Worm (Caenorhabditis elegans) whole organism, L2 larva: ENCODE results near the gene atg-18.

Experiments used
- F13H6.1 ChIP-seq: sonication (generic microtip); optimal IDR thresholded peaks from 2 replicates; lab custom pipeline; 2016; ENCODE audit warnings: missing genetic modification characterization, missing compliant biosample characterization
- alr-1 ChIP-seq: fragments of 150-350 bp; optimal IDR thresholded peaks from 2 replicates; lab custom pipeline; 2014; ENCODE audit warnings: missing biosample characterization, missing genetic modification characterization
- aly-2 ChIP-seq: fragments of 150-350 bp; optimal IDR thresholded peaks from 2 replicates; lab custom pipeline; 2014; ENCODE audit warnings: missing biosample characterization, missing genetic modification characterization
- ama-1 ChIP-seq: fragments of 150-350 bp; optimal IDR thresholded peaks from 2 replicates; lab custom pipeline; 2018; ENCODE audit warnings: inconsistent platforms
- blmp-1 ChIP-seq: sonication (generic microtip); optimal IDR thresholded peaks from 2 replicates; lab custom pipeline; 2017; ENCODE audit warnings: missing genetic modification characterization, mild to moderate bottlenecking, missing compliant biosample characterization, antibody characterized with exemption, moderate library complexity; ENCODE audit not compliant: insufficient read depth
- crh-2 ChIP-seq: sonication (generic microtip); optimal IDR thresholded peaks from 2 replicates; lab custom pipeline; 2017; ENCODE audit warnings: missing biosample characterization, missing genetic modification characterization
- egl-27 ChIP-seq: sonication (generic microtip); optimal IDR thresholded peaks from 3 replicates; lab custom pipeline; 2017; ENCODE audit warnings: missing biosample characterization, missing genetic modification reagents, missing genetic modification characterization
- elt-1 ChIP-seq: fragments of 150-350 bp; optimal IDR thresholded peaks from 2 replicates; lab custom pipeline; 2014; ENCODE audit warnings: missing biosample characterization, missing genetic modification characterization
- elt-3 ChIP-seq: sonication (generic microtip); optimal IDR thresholded peaks from 2 replicates; lab custom pipeline; 2017; ENCODE audit warnings: missing biosample characterization, missing genetic modification characterization
- fos-1 ChIP-seq: fragments of 150-350 bp; optimal IDR thresholded peaks from 2 replicates; lab custom pipeline; 2014; ENCODE audit warnings: missing biosample characterization, missing genetic modification characterization
- lin-11 ChIP-seq: fragments of 150-350 bp; sonication (generic microtip); optimal IDR thresholded peaks from 2 replicates; lab custom pipeline; 2014; ENCODE audit warnings: missing biosample characterization, missing genetic modification characterization, inconsistent platforms, mixed read lengths
- lsy-2 ChIP-seq, 2 experiments: fragments of 150-350 bp in 1 of 2; sonication (generic microtip) in 1 of 2; optimal IDR thresholded peaks; 2 replicates each; lab custom pipeline; 2014 to 2017; ENCODE audit warnings: missing biosample characterization in 2 of 2, missing genetic modification characterization in 2 of 2
- mab-5 ChIP-seq: fragments of 150-350 bp; optimal IDR thresholded peaks from 2 replicates; lab custom pipeline; 2014; ENCODE audit warnings: missing biosample characterization, missing genetic modification characterization
- mdl-1 ChIP-seq, 2 experiments: fragments of 150-350 bp in 1 of 2; sonication (generic microtip) in 1 of 2; optimal IDR thresholded peaks; 2 replicates each; lab custom pipeline; 2017; ENCODE audit warnings: missing biosample characterization in 2 of 2, missing genetic modification characterization in 2 of 2
- nhr-11 ChIP-seq: fragments of 150-350 bp; optimal IDR thresholded peaks from 2 replicates; lab custom pipeline; 2014; ENCODE audit warnings: missing biosample characterization, missing genetic modification characterization
- nhr-21 ChIP-seq: fragments of 150-350 bp; optimal IDR thresholded peaks from 2 replicates; lab custom pipeline; 2014; ENCODE audit warnings: missing biosample characterization, missing genetic modification characterization
- nhr-23 ChIP-seq: fragments of 150-350 bp; optimal IDR thresholded peaks from 2 replicates; lab custom pipeline; 2014; ENCODE audit warnings: missing biosample characterization, missing genetic modification reagents, missing genetic modification characterization
- nhr-237 ChIP-seq: fragments of 150-350 bp; optimal IDR thresholded peaks from 2 replicates; lab custom pipeline; 2014; ENCODE audit warnings: missing biosample characterization, missing genetic modification characterization
- nhr-25 ChIP-seq: fragments of 150-350 bp; sonication (generic microtip); optimal IDR thresholded peaks from 3 replicates; lab custom pipeline; 2014; ENCODE audit warnings: missing biosample characterization, missing genetic modification characterization
- peb-1 ChIP-seq: fragments of 150-350 bp; optimal IDR thresholded peaks from 2 replicates; lab custom pipeline; 2014; ENCODE audit warnings: missing biosample characterization, missing genetic modification characterization
- skn-1 ChIP-seq: sonication (generic microtip); optimal IDR thresholded peaks from 2 replicates; lab custom pipeline; 2017; ENCODE audit warnings: missing biosample characterization, missing genetic modification characterization
- sma-3 ChIP-seq: sonication (generic microtip); optimal IDR thresholded peaks from 2 replicates; lab custom pipeline; 2016; ENCODE audit warnings: missing genetic modification reagents, missing genetic modification characterization, missing compliant biosample characterization
- sma-9 ChIP-seq, 2 experiments: fragments of 150-350 bp in 1 of 2; sonication (generic microtip) in 1 of 2; optimal IDR thresholded peaks; 2 replicates each; lab custom pipeline; 2014 to 2016; ENCODE audit warnings: missing genetic modification characterization in 2 of 2, mild to moderate bottlenecking in 1 of 2, missing biosample characterization in 1 of 2, missing compliant biosample characterization in 1 of 2, missing genetic modification reagents in 1 of 2, moderate library complexity in 1 of 2
- snpc-4 ChIP-seq: fragments of 150-350 bp; optimal IDR thresholded peaks from 2 replicates; lab custom pipeline; 2014; ENCODE audit warnings: missing biosample characterization, missing genetic modification characterization
- unc-62 ChIP-seq: fragments of 150-350 bp; optimal IDR thresholded peaks from 2 replicates; lab custom pipeline; 2014; ENCODE audit warnings: missing biosample characterization, missing genetic modification reagents, missing genetic modification characterization
- ztf-1 ChIP-seq: fragments of 200-800 bp; sonication (Bioruptor generic); conservative IDR thresholded peaks from 2 replicates; pipeline ENCODE4 v1.3.6; 2022; ENCODE audit warnings: missing genetic modification characterization, missing compliant biosample characterization
- ztf-11 ChIP-seq: sonication (generic microtip); optimal IDR thresholded peaks from 2 replicates; lab custom pipeline; 2017; ENCODE audit warnings: missing biosample characterization, missing genetic modification characterization
- ztf-4 ChIP-seq: fragments of 150-350 bp; optimal IDR thresholded peaks from 2 replicates; lab custom pipeline; 2014; ENCODE audit warnings: missing biosample characterization, missing genetic modification characterization

atg-18 gene

ce11 chrV:8651007-8651711 is 20.0 kb upstream of the atg-18 start (continued):
- TF ChIP-seq sma-9 (GFP tag; optimal IDR thresholded peaks at IDR 0.05; lab: Kevin White, UChicago) (peak; percentile 87), sma-9 (tag; optimal IDR thresholded peaks at IDR 0.05; lab: Kevin White, UChicago) (no peak), alr-1 (tag; lab: Kevin White, UChicago) (no peak), lsy-2 (tag; optimal IDR thresholded peaks at IDR 0.05; lab: Kevin White, UChicago) (peak in 1 of 2 experiments; percentile 1)

DNA sequence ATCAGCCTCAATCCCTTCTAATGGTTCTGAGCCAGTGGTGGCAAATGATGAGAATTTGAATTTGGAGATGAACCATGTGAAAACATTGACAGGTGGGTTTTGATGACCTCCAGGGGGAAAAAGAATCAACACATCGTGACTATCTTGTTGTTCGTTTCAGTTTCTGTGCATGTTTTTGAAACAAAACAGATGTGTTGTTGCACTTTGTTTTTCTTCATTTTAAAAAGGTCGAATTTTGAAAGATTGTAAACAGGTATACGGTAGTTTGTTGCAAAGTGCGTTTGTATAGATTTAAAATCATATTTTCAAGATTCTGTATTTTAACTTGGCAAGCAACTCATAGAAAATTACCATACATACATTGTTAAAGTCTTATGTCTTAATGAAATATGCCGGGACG is 19.2 kb upstream of the atg-18 start:
- TF ChIP-seq nhr-25 (tag; lab: Kevin White, UChicago) (peak; percentile 36), ztf-11 (tag; lab: Kevin White, UChicago) (no peak), egl-27 (tag; lab: Kevin White, UChicago) (no peak)

- TF ChIP-seq crh-2 (peak; percentile 61), F13H6.1 (tag; lab: Kevin White, UChicago) (peak; percentile 61), ztf-1 (GFP tag; lab: Robert Waterston, UW) (no peak), nhr-23 (tag; lab: Kevin White, UChicago) (no peak), sma-9 (GFP tag; optimal IDR thresholded peaks at IDR 0.05; lab: Kevin White, UChicago) (peak; percentile 70), sma-9 (tag; optimal IDR thresholded peaks at IDR 0.05; lab: Kevin White, UChicago) (no peak), snpc-4 (tag; lab: Kevin White, UChicago) (no peak), ztf-11 (tag; lab: Kevin White, UChicago) (no peak), lin-11 (tag; lab: Kevin White, UChicago) (no peak), ama-1 (lab: Kevin White, UChicago) (no peak), sma-3 (GFP tag; lab: Kevin White, UChicago) (peak; percentile 19), mdl-1 (tag; optimal IDR thresholded peaks at IDR 0.05; lab: Kevin White, UChicago) (no peak), fos-1 (tag; lab: Kevin White, UChicago) (peak; percentile 98)
Observed at ce11 chrV:8648251-8648650, 17.1 kb upstream of the atg-18 start.

DNA sequence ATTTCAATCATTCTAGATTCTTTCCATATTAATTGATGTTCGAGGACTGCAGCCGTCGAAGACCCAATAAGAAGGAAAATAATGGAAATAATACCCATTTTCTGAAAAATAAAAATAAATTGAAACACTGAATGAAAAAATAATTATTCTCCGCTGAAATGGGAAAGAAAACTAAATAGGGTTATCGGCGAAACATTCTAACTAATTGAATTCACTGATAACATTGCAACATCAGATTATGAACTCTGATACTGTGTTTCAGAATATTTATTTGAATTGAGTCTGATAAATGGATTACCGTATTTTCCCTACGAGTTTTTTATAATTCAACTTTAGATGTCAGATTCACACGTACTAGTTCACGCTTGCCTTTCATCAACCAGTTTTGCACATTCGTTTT is 12.0 kb upstream of the atg-18 start, which contains the start of gene asp-13:
asp-13 (minus strand) TSS at position 101 of the 400 bp plus-strand sequence.
- no peak for TF ChIP-seq skn-1
- TF ChIP-seq ztf-11 (tag; lab: Kevin White, UChicago) = no peak
- TF ChIP-seq fos-1 (tag; lab: Kevin White, UChicago) = peak; percentile 38

DNA sequence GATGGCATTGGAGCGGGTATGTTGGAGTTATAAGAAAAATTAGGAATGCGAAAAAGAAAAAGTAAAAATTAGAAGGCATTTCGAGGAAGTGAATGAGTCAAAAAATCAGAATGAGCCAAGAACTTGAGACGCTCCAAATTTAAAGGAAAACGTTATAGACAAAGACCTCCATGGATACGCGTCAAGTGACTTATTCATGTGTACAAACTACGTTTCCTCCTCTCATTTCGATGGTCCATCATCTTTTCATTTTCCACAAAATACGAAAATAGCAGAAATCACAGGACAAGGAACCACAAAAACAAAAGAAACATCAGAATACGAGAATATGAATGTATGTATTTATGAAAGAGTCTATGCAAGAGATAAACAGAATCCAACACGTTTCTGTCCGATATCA is 10.1 kb upstream of the atg-18 start, which contains the start of gene F28A12.3:
F28A12.3 (minus strand) TSS at position 101 of the 400 bp plus-strand sequence.
- TF ChIP-seq elt-1 (tag; lab: Kevin White, UChicago) (no peak), snpc-4 (tag; lab: Kevin White, UChicago) (no peak), nhr-21 (tag; lab: Kevin White, UChicago) (no peak), ztf-4 (tag; lab: Kevin White, UChicago) (no peak), unc-62 (GFP tag; lab: Kevin White, UChicago) (no peak), fos-1 (tag; lab: Kevin White, UChicago) (no peak), peb-1 (tag; lab: Kevin White, UChicago) (no peak), ama-1 (lab: Kevin White, UChicago) (no peak)

ce11 chrV:8637666-8638271 is 6.6 kb upstream of the atg-18 start, which contains the start of the genes F28A12.10 and acd-4:
F28A12.10 (minus strand) TSS chrV:8637766.
acd-4 (plus strand) TSS chrV:8638221.
- TF ChIP-seq nhr-11 (tag; lab: Kevin White, UChicago) (no peak), nhr-23 (tag; lab: Kevin White, UChicago) (no peak), sma-9 (GFP tag; optimal IDR thresholded peaks at IDR 0.05; lab: Kevin White, UChicago) (no peak), sma-9 (tag; optimal IDR thresholded peaks at IDR 0.05; lab: Kevin White, UChicago) (no peak), aly-2 (tag; lab: Kevin White, UChicago) (no peak), snpc-4 (tag; lab: Kevin White, UChicago) (no peak)

DNA sequence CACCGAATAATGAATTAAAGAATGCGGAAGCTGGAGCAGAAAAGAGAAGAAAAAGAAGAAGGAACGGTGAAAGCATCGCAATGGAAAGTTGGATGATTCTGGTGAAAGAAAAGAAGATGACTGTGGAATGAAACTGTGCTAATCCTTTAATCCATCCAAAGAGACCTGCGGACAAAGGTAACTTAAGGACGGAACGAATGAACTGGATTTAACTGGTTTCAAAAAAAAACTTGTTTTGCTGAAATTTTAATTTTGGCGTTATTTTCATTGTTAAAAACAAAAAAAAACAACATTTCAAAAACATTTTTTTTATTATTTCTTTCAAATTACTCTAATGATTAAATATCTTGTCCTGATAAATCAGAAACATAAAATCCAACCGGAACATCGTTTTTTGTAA is 5.8 kb upstream of the atg-18 start, which contains the start of gene grl-12:
grl-12 (minus strand) TSS at position 101 of the 400 bp plus-strand sequence.
- TF ChIP-seq blmp-1 (tag; lab: Kevin White, UChicago) = no peak
- no peak for TF ChIP-seq egl-27 (tag; lab: Kevin White, UChicago)
- no peak for TF ChIP-seq lin-11 (tag; lab: Kevin White, UChicago)
- no peak for TF ChIP-seq elt-3 (tag; lab: Kevin White, UChicago)
- no peak for TF ChIP-seq mab-5 (tag; lab: Kevin White, UChicago)
- TF ChIP-seq nhr-237 (tag; lab: Kevin White, UChicago) = no peak
